Worm (Caenorhabditis elegans) whole organism, L3 larva: ENCODE measurements around the gene gem-1.

Experiments
- R02D3.7 ChIP-seq: fragments of 150-350 bp; optimal IDR thresholded peaks from 2 replicates; lab custom pipeline; 2014; ENCODE audit warnings: missing biosample characterization, missing genetic modification characterization
- ama-1 ChIP-seq: fragments of 150-350 bp; optimal IDR thresholded peaks from 2 replicates; lab custom pipeline; 2018
- egl-5 ChIP-seq: fragments of 150-350 bp; optimal IDR thresholded peaks from 2 replicates; lab custom pipeline; 2017; ENCODE audit warnings: missing biosample characterization, missing genetic modification reagents, missing genetic modification characterization, inconsistent platforms
- fkh-10 ChIP-seq: sonication (generic microtip); optimal IDR thresholded peaks from 2 replicates; lab custom pipeline; 2017; ENCODE audit warnings: missing biosample characterization, missing genetic modification reagents, missing genetic modification characterization
- fos-1 ChIP-seq: fragments of 150-350 bp; optimal IDR thresholded peaks from 2 replicates; lab custom pipeline; 2014; ENCODE audit warnings: missing biosample characterization, missing genetic modification characterization
- lin-39 ChIP-seq: fragments of 150-350 bp; optimal IDR thresholded peaks from 2 replicates; lab custom pipeline; 2018; ENCODE audit warnings: missing biosample characterization, missing genetic modification reagents, missing genetic modification characterization
- nhr-11 ChIP-seq: fragments of 150-350 bp; optimal IDR thresholded peaks from 2 replicates; lab custom pipeline; 2014; ENCODE audit warnings: missing biosample characterization, missing genetic modification characterization
- nhr-28 ChIP-seq: fragments of 150-350 bp; optimal IDR thresholded peaks from 2 replicates; lab custom pipeline; 2014; ENCODE audit warnings: missing biosample characterization, missing genetic modification characterization
- nhr-77 ChIP-seq: fragments of 150-350 bp; optimal IDR thresholded peaks from 2 replicates; lab custom pipeline; 2014; ENCODE audit warnings: missing biosample characterization, missing genetic modification characterization
- snpc-4 ChIP-seq: fragments of 150-350 bp; optimal IDR thresholded peaks from 2 replicates; lab custom pipeline; 2014; ENCODE audit warnings: missing biosample characterization, missing genetic modification characterization
- unc-62 ChIP-seq: fragments of 150-350 bp; sonication (generic microtip); optimal IDR thresholded peaks from 4 replicates; lab custom pipeline; 2014; ENCODE audit warnings: missing biosample characterization, missing genetic modification reagents, missing genetic modification characterization

- TF ChIP-seq unc-62 (GFP tag; lab: Kevin White, UChicago) (no peak), nhr-11 (tag; lab: Kevin White, UChicago) (no peak), egl-5 (tag; lab: Kevin White, UChicago) (no peak), R02D3.7 (no peak), ama-1 (lab: Kevin White, UChicago) (no peak), snpc-4 (no peak), nhr-77 (no peak), lin-39 (tag; lab: Kevin White, UChicago) (no peak), fkh-10 (GFP tag; lab: Kevin White, UChicago) (no peak), fos-1 (tag; lab: Kevin White, UChicago) (no peak), nhr-28 (tag; lab: Kevin White, UChicago) (no peak)
Observed at ce11 chrX:13388829-13389228, 12.0 kb upstream of the gem-1 start.
